Worm (Caenorhabditis elegans): ENCODE data around the gene srd-11.

srd-11 gene

ce11 chrV:13584484-13584883 lies 35.2 kb downstream of the srd-11 start, which contains the start of gene F53F4.1:
TSS of gene F53F4.1 (plus strand) at chrV:13584784.
- TF ChIP-seq nhr-11 (tag; optimal IDR thresholded peaks at IDR 0.05) (no peak), Y75B8A.6 (GFP tag; IDR thresholded peaks at IDR 0.05) (no peak), aha-1 (tag) (no peak), jun-1 (tag; optimal IDR thresholded peaks at IDR 0.05) (no peak), dmd-8 (GFP tag; IDR thresholded peaks at IDR 0.05) (no peak), lin-13 (GFP tag; optimal IDR thresholded peaks at IDR 0.05) (no peak), nhr-77 (tag; optimal IDR thresholded peaks at IDR 0.05) (no peak), nhr-111 (GFP tag; optimal IDR thresholded peaks at IDR 0.05) (no peak), dmd-9 (GFP tag; IDR thresholded peaks at IDR 0.05) (no peak), fkh-10 (GFP tag; optimal IDR thresholded peaks at IDR 0.05) (no peak), ama-1 (optimal IDR thresholded peaks at IDR 0.05) (no peak)

- TF ChIP-seq mep-1 (tag; optimal IDR thresholded peaks at IDR 0.05), result peak; percentile 8
- TF ChIP-seq dve-1 (tag; optimal IDR thresholded peaks at IDR 0.05; ENCODE audit: insufficient read depth), result peak; percentile 65
- peak; percentile 88 for TF ChIP-seq nhr-6 (tag; optimal IDR thresholded peaks at IDR 0.05)
- peak; percentile 8; the same call in 1 of the 2 replicates for TF ChIP-seq dmd-6 (GFP tag; IDR thresholded peaks at IDR 0.05)
- TF ChIP-seq zip-11 (GFP tag; IDR thresholded peaks at IDR 0.05), result no peak
- TF ChIP-seq unc-62 (GFP tag; optimal IDR thresholded peaks at IDR 0.05 in 1 of 2), result peak in 1 of 2 experiments; percentile 85
- no peak for TF ChIP-seq unc-62 (tag; optimal IDR thresholded peaks at IDR 0.05)
- peak; percentile 0 for TF ChIP-seq duxl-1 (tag; optimal IDR thresholded peaks at IDR 0.05; ENCODE audit: poor library complexity)
- TF ChIP-seq mes-2 (tag; optimal IDR thresholded peaks at IDR 0.05; ENCODE audit: poor library complexity, severe bottlenecking), result peak; percentile 53
- no peak for TF ChIP-seq mdl-1 (tag; optimal IDR thresholded peaks at IDR 0.05)
- TF ChIP-seq nhr-77 (tag; optimal IDR thresholded peaks at IDR 0.05), result no peak
- TF ChIP-seq nhr-42 (GFP tag; IDR thresholded peaks at IDR 0.05), result no peak
- TF ChIP-seq D1046.2 (GFP tag; IDR thresholded peaks at IDR 0.05), result no peak
- no peak for TF ChIP-seq nhr-10 (tag; optimal IDR thresholded peaks at IDR 0.05)
- TF ChIP-seq aha-1 (tag), result no peak
- TF ChIP-seq madf-9 (GFP tag; conservative IDR thresholded peaks at IDR 0.05), result no peak
- TF ChIP-seq arid-1 (GFP tag; conservative IDR thresholded peaks at IDR 0.05), result no peak
- TF ChIP-seq daf-16 (GFP tag; optimal IDR thresholded peaks at IDR 0.05), result no peak
- peak; percentile 70 for TF ChIP-seq daf-16 (tag; optimal IDR thresholded peaks at IDR 0.05)
- no peak for TF ChIP-seq hmg-1.1 (GFP tag; IDR thresholded peaks at IDR 0.05)
- peak; percentile 63 for TF ChIP-seq pqm-1 (tag; optimal IDR thresholded peaks at IDR 0.05)
- TF ChIP-seq zfp-2 (tag; optimal IDR thresholded peaks at IDR 0.05), result no peak
- no peak for TF ChIP-seq mxl-3 (GFP tag; optimal IDR thresholded peaks at IDR 0.05)
- no peak for TF ChIP-seq Y48G9A.11 (GFP tag; IDR thresholded peaks at IDR 0.05)
- no peak for TF ChIP-seq lin-1 (GFP tag; IDR thresholded peaks at IDR 0.05)
- no peak for TF ChIP-seq hlh-30 (tag; optimal IDR thresholded peaks at IDR 0.05; ENCODE audit: insufficient read depth)
These were observed 39.0 kb downstream of the srd-11 start, which contains the start of gene C50B8.5 for ce11 chrV:13580696-13581095. TSS of gene C50B8.5 (plus strand) at chrV:13580968.

- no peak for TF ChIP-seq php-3 (GFP tag; IDR thresholded peaks at IDR 0.05)
- TF ChIP-seq ztf-7 (tag; optimal IDR thresholded peaks at IDR 0.05), result no peak
- TF ChIP-seq sdz-12 (GFP tag; optimal IDR thresholded peaks at IDR 0.05), result no peak
- no peak for TF ChIP-seq nhr-76 (tag; optimal IDR thresholded peaks at IDR 0.05)
- TF ChIP-seq snpc-1.2 (GFP tag; IDR thresholded peaks at IDR 0.05), result no peak
- TF ChIP-seq pha-4 (GFP tag; IDR thresholded peaks at IDR 0.05), result no peak
- no peak for TF ChIP-seq pha-4 (tag; optimal IDR thresholded peaks at IDR 0.05)
- no peak for TF ChIP-seq T20F7.1 (GFP tag; optimal IDR thresholded peaks at IDR 0.05)
- no peak for TF ChIP-seq D1046.2 (GFP tag; IDR thresholded peaks at IDR 0.05)
- no peak for TF ChIP-seq snpc-4 (tag; optimal IDR thresholded peaks at IDR 0.05)
- TF ChIP-seq pqm-1 (tag; optimal IDR thresholded peaks at IDR 0.05), result peak; percentile 91
- peak in 1 of 2 experiments; percentile 64 for TF ChIP-seq unc-62 (GFP tag; optimal IDR thresholded peaks at IDR 0.05 in 1 of 2)
- no peak for TF ChIP-seq unc-62 (tag; optimal IDR thresholded peaks at IDR 0.05)
- peak; percentile 26 for TF ChIP-seq mxl-3 (GFP tag; optimal IDR thresholded peaks at IDR 0.05)
- no peak for TF ChIP-seq T26A8.4 (GFP tag; IDR thresholded peaks at IDR 0.05)
- no peak for TF ChIP-seq fos-1 (tag; optimal IDR thresholded peaks at IDR 0.05)
- TF ChIP-seq dve-1 (tag; optimal IDR thresholded peaks at IDR 0.05; ENCODE audit: insufficient read depth), result peak; percentile 34
- TF ChIP-seq mes-2 (tag; optimal IDR thresholded peaks at IDR 0.05; ENCODE audit: poor library complexity, severe bottlenecking), result no peak
- TF ChIP-seq daf-16 (GFP tag; optimal IDR thresholded peaks at IDR 0.05), result no peak
- peak; percentile 77 for TF ChIP-seq daf-16 (tag; optimal IDR thresholded peaks at IDR 0.05)
- TF ChIP-seq dmd-6 (GFP tag; IDR thresholded peaks at IDR 0.05), result peak; percentile 41; the same call in 1 of the 2 replicates
- TF ChIP-seq madf-5 (GFP tag; IDR thresholded peaks at IDR 0.05), result no peak
- no peak for TF ChIP-seq F44E2.7 (GFP tag; IDR thresholded peaks at IDR 0.05)
- TF ChIP-seq zip-2 (tag; optimal IDR thresholded peaks at IDR 0.05), result no peak
These were observed 41.0 kb downstream of the srd-11 start, which contains the start of gene C50B8.6 for ce11 chrV:13578637-13579036. TSS of gene C50B8.6 (plus strand) at chrV:13578972.

Measured in whole organism, L4 larva.